Fruit fly (Drosophila melanogaster) whole organism, embryonic: ENCODE measurements around the gene CG18180.

ENCODE experiments used
- ATbp ChIP-seq: fragments of 200-800 bp; sonication (Bioruptor generic); optimal IDR thresholded peaks from 2 replicates; lab custom pipeline; 2017; ENCODE audit warnings: missing biosample characterization, mild to moderate bottlenecking, missing genetic modification characterization, missing genetic modification reagents
- Adf1 ChIP-seq: fragments of 200-800 bp; sonication (Bioruptor generic); IDR thresholded peaks from 2 replicates; pipeline ENCODE4 v1.3.6; 2022; ENCODE audit warnings: missing biosample characterization, missing genetic modification characterization
- B-H1 ChIP-seq: fragments of 200-800 bp; sonication (Bioruptor generic); IDR thresholded peaks from 3 replicates; pipeline ENCODE4 v1.3.6; 2022; ENCODE audit warnings: missing biosample characterization, missing genetic modification characterization
- Bteb2 ChIP-seq: fragments of 200-800 bp; sonication (Bioruptor generic); optimal IDR thresholded peaks from 2 replicates; lab custom pipeline; 2016; ENCODE audit warnings: missing biosample characterization, missing genetic modification characterization
- CG10543 ChIP-seq: fragments of 200-800 bp; sonication (Bioruptor generic); optimal IDR thresholded peaks from 3 replicates; lab custom pipeline; 2017; ENCODE audit warnings: missing biosample characterization, mild to moderate bottlenecking, missing genetic modification characterization, moderate library complexity
- CG17912 ChIP-seq: fragments of 200-800 bp; sonication (Bioruptor generic); optimal IDR thresholded peaks from 2 replicates; lab custom pipeline; 2018; ENCODE audit warnings: missing biosample characterization, mild to moderate bottlenecking, missing genetic modification characterization
- CG18599 ChIP-seq: fragments of 200-800 bp; sonication (Bioruptor generic); optimal IDR thresholded peaks from 3 replicates; lab custom pipeline; 2017; ENCODE audit warnings: missing biosample characterization, missing genetic modification characterization, mild to moderate bottlenecking, moderate library complexity, missing genetic modification reagents
- CG2116 ChIP-seq: fragments of 200-800 bp; sonication (Bioruptor generic); optimal IDR thresholded peaks from 3 replicates; lab custom pipeline; 2018; ENCODE audit warnings: missing biosample characterization, mild to moderate bottlenecking, missing genetic modification characterization
- CG2129 ChIP-seq: fragments of 200-800 bp; sonication (Bioruptor generic); IDR thresholded peaks from 2 replicates; pipeline ENCODE4 v1.3.6; 2022; ENCODE audit warnings: missing biosample characterization, missing genetic modification characterization; ENCODE audit not compliant: partially characterized antibody
- CG3281 ChIP-seq: fragments of 200-800 bp; sonication (Bioruptor generic); optimal IDR thresholded peaks from 3 replicates; lab custom pipeline; 2017; ENCODE audit warnings: missing biosample characterization, mild to moderate bottlenecking, missing genetic modification characterization
- CG4854 ChIP-seq: fragments of 200-800 bp; sonication (Bioruptor generic); optimal IDR thresholded peaks from 2 replicates; lab custom pipeline; 2016; ENCODE audit warnings: missing biosample characterization, missing genetic modification characterization, inconsistent platforms
- CG6175 ChIP-seq: fragments of 200-800 bp; sonication (Bioruptor generic); IDR thresholded peaks from 3 replicates; pipeline ENCODE4 v1.3.6; 2022; ENCODE audit warnings: missing biosample characterization, missing genetic modification characterization
- CG9876 ChIP-seq: fragments of 200-800 bp; sonication (Bioruptor generic); optimal IDR thresholded peaks from 2 replicates; lab custom pipeline; 2016; ENCODE audit warnings: missing biosample characterization, missing genetic modification characterization
- Dad ChIP-seq: fragments of 200-800 bp; sonication (Bioruptor generic); optimal IDR thresholded peaks from 3 replicates; lab custom pipeline; 2016; ENCODE audit warnings: missing biosample characterization, missing genetic modification characterization
- Ets65A ChIP-seq: fragments of 200-800 bp; sonication (Bioruptor generic); peaks from one replicate; lab custom pipeline; 2016; ENCODE audit warnings: missing biosample characterization, missing genetic modification characterization
- Gug ChIP-seq: fragments of 200-800 bp; sonication (Bioruptor generic); IDR thresholded peaks from 4 replicates; pipeline ENCODE4 v1.3.6; 2022; ENCODE audit warnings: missing biosample characterization, missing genetic modification characterization
- Hey ChIP-seq: fragments of 200-800 bp; sonication (Bioruptor generic); optimal IDR thresholded peaks from 3 replicates; lab custom pipeline; 2018; ENCODE audit warnings: missing biosample characterization, mild to moderate bottlenecking, missing genetic modification characterization
- HmgZ ChIP-seq: fragments of 200-800 bp; sonication (Bioruptor generic); optimal IDR thresholded peaks from 2 replicates; lab custom pipeline; 2018; ENCODE audit warnings: missing biosample characterization, mild to moderate bottlenecking, missing genetic modification characterization
- Hr39 ChIP-seq: fragments of >200 bp; optimal IDR thresholded peaks from 2 replicates; lab custom pipeline; 2017
- MTF-1 ChIP-seq: fragments of 200-800 bp; sonication (Bioruptor generic); optimal IDR thresholded peaks from 2 replicates; lab custom pipeline; 2018; ENCODE audit warnings: missing biosample characterization, mild to moderate bottlenecking, missing genetic modification characterization, borderline replicate concordance
- Vsx1 ChIP-seq: fragments of 200-800 bp; sonication (Bioruptor generic); optimal IDR thresholded peaks from 2 replicates; lab custom pipeline; 2017; ENCODE audit warnings: missing biosample characterization, mild to moderate bottlenecking, missing genetic modification characterization, missing genetic modification reagents
- aop ChIP-seq: fragments of 200-800 bp; sonication (Bioruptor generic); IDR thresholded peaks from 2 replicates; pipeline ENCODE4 v1.3.6; 2022; ENCODE audit warnings: missing biosample characterization, missing genetic modification characterization
- bbx ChIP-seq: fragments of 200-800 bp; sonication (Bioruptor generic); IDR thresholded peaks from 2 replicates; pipeline ENCODE4 v1.3.6; 2022; ENCODE audit warnings: missing biosample characterization, missing genetic modification characterization; ENCODE audit not compliant: partially characterized antibody
- bigmax ChIP-seq: fragments of 200-800 bp; sonication (Bioruptor generic); optimal IDR thresholded peaks from 2 replicates; lab custom pipeline; 2018; ENCODE audit warnings: missing biosample characterization, mild to moderate bottlenecking, missing genetic modification characterization
- btn ChIP-seq: fragments of 200-800 bp; sonication (Bioruptor generic); optimal IDR thresholded peaks from 2 replicates; lab custom pipeline; 2016; ENCODE audit warnings: missing biosample characterization, missing genetic modification characterization
- caup ChIP-seq: fragments of 200-800 bp; sonication (Bioruptor generic); optimal IDR thresholded peaks from 3 replicates; lab custom pipeline; 2017; ENCODE audit warnings: missing biosample characterization, mild to moderate bottlenecking, missing genetic modification characterization, moderate library complexity; ENCODE audit not compliant: severe bottlenecking
- chinmo ChIP-seq: fragments of 200-800 bp; sonication (Bioruptor generic); IDR thresholded peaks from 4 replicates; pipeline ENCODE4 v1.3.6; 2022; ENCODE audit warnings: missing biosample characterization, missing genetic modification characterization; ENCODE audit not compliant: partially characterized antibody
- cwo ChIP-seq: fragments of 200-800 bp; sonication (Bioruptor generic); optimal IDR thresholded peaks from 3 replicates; lab custom pipeline; 2017; ENCODE audit warnings: missing biosample characterization, missing genetic modification characterization, mild to moderate bottlenecking, moderate library complexity, missing genetic modification reagents
- dmrt11E ChIP-seq: fragments of 200-800 bp; sonication (Bioruptor generic); optimal IDR thresholded peaks from 3 replicates; lab custom pipeline; 2018; ENCODE audit warnings: missing biosample characterization, mild to moderate bottlenecking, missing genetic modification characterization, moderate library complexity
- exex ChIP-seq: fragments of 200-800 bp; sonication (Bioruptor generic); optimal IDR thresholded peaks from 4 replicates; lab custom pipeline; 2018; ENCODE audit warnings: missing biosample characterization, mild to moderate bottlenecking, missing genetic modification characterization, moderate library complexity
- fd3F ChIP-seq: fragments of 200-800 bp; sonication (Bioruptor generic); optimal IDR thresholded peaks from 2 replicates; lab custom pipeline; 2018; ENCODE audit warnings: missing biosample characterization, mild to moderate bottlenecking, missing genetic modification characterization, moderate library complexity
- fru ChIP-seq: fragments of >200 bp; optimal IDR thresholded peaks from 2 replicates; lab custom pipeline; 2017
- grn ChIP-seq: fragments of 200-800 bp; sonication (Bioruptor generic); optimal IDR thresholded peaks from 3 replicates; lab custom pipeline; 2017; ENCODE audit warnings: missing biosample characterization, missing genetic modification characterization
- lab ChIP-seq: fragments of 200-800 bp; sonication (Bioruptor generic); optimal IDR thresholded peaks from 3 replicates; lab custom pipeline; 2017; ENCODE audit warnings: missing biosample characterization, missing genetic modification characterization, mild to moderate bottlenecking, moderate library complexity, missing genetic modification reagents
- mirr ChIP-seq: fragments of 200-800 bp; sonication (Bioruptor generic); optimal IDR thresholded peaks from 3 replicates; lab custom pipeline; 2018; ENCODE audit warnings: missing biosample characterization, mild to moderate bottlenecking, missing genetic modification characterization
- pfk ChIP-seq: fragments of 200-800 bp; sonication (Bioruptor generic); optimal IDR thresholded peaks from 2 replicates; lab custom pipeline; 2018; ENCODE audit warnings: missing biosample characterization, mild to moderate bottlenecking, missing genetic modification characterization, moderate library complexity
- prd ChIP-seq, 3 experiments: fragments of >200 bp in 2 of 3; fragments of 200-800 bp in 1 of 3; sonication (Bioruptor generic) in 1 of 3; optimal IDR thresholded peaks in 2 of 3; IDR thresholded peaks in 1 of 3; 2 replicates in 2 of 3; 3 replicates in 1 of 3; pipeline versions ENCODE4 v1.3.6 to Lab custom; 2017 to 2022; ENCODE audit warnings: missing biosample characterization in 1 of 3, missing genetic modification characterization in 1 of 3
- row ChIP-seq: fragments of 200-800 bp; sonication (Bioruptor generic); IDR thresholded peaks from 3 replicates; pipeline ENCODE4 v1.3.6; 2022; ENCODE audit warnings: missing biosample characterization, missing genetic modification characterization
- sd ChIP-seq: fragments of 200-800 bp; sonication (Bioruptor generic); optimal IDR thresholded peaks from 3 replicates; lab custom pipeline; 2018; ENCODE audit warnings: missing biosample characterization, mild to moderate bottlenecking, missing genetic modification characterization, moderate library complexity
- sima ChIP-seq: fragments of 200-800 bp; sonication (Bioruptor generic); optimal IDR thresholded peaks from 2 replicates; lab custom pipeline; 2016; ENCODE audit warnings: missing biosample characterization, missing genetic modification characterization
- sqz ChIP-seq: fragments of 200-800 bp; sonication (Bioruptor generic); optimal IDR thresholded peaks from 3 replicates; lab custom pipeline; 2018; ENCODE audit warnings: missing biosample characterization, mild to moderate bottlenecking, missing genetic modification characterization
- sug ChIP-seq: fragments of 200-800 bp; optimal IDR thresholded peaks from 2 replicates; lab custom pipeline; 2019; ENCODE audit warnings: missing biosample characterization, mild to moderate bottlenecking, missing genetic modification characterization, moderate library complexity
- tup ChIP-seq: fragments of 200-800 bp; sonication (Bioruptor generic); optimal IDR thresholded peaks from 2 replicates; lab custom pipeline; 2016; ENCODE audit warnings: missing biosample characterization, mild to moderate bottlenecking, missing genetic modification characterization, moderate library complexity
- zfh1 ChIP-seq: fragments of 200-800 bp; sonication (Bioruptor generic); IDR thresholded peaks from 3 replicates; pipeline ENCODE4 v1.3.6; 2022; ENCODE audit warnings: missing biosample characterization, missing genetic modification characterization

CG18180 gene

dm6 chr3L:9691476-9691826 lies 50.6 kb downstream of the CG18180 start (continued):
- TF ChIP-seq pfk (GFP tag; lab: Kevin White, UChicago) (peak; percentile 20), zfh1 (no peak), lab (GFP tag; lab: Kevin White, UChicago) (peak; percentile 63), sima (GFP tag; lab: Kevin White, UChicago) (no peak), CG3281 (GFP tag; lab: Kevin White, UChicago) (peak; percentile 7), ATbp (GFP tag; lab: Kevin White, UChicago) (no peak), btn (GFP tag; lab: Kevin White, UChicago) (no peak), Adf1 (peak; percentile 4; the same call in 1 of the 2 replicates), caup (GFP tag; lab: Kevin White, UChicago) (peak; percentile 12), CG2129 (GFP tag; lab: Robert Waterston, UW) (no peak), aop (GFP tag; lab: Robert Waterston, UW) (no peak), bigmax (GFP tag; lab: Kevin White, UChicago) (peak; percentile 12), cwo (GFP tag; lab: Kevin White, UChicago) (peak; percentile 74), MTF-1 (GFP tag; lab: Kevin White, UChicago) (no peak), CG4854 (no peak), Bteb2 (GFP tag; lab: Kevin White, UChicago) (no peak), grn (GFP tag; lab: Kevin White, UChicago) (peak; percentile 85), fd3F (no peak), Dad (GFP tag; lab: Kevin White, UChicago) (no peak), HmgZ (tag; lab: Kevin White, UChicago) (peak; percentile 53), B-H1 (no peak), CG10543 (GFP tag; lab: Kevin White, UChicago) (peak; percentile 51), Ets65A (GFP tag; lab: Kevin White, UChicago) (peak; percentile 24), fru (lab: Kevin White, UChicago) (no peak), CG2116 (GFP tag; lab: Kevin White, UChicago) (no peak), CG6175 (GFP tag; lab: Robert Waterston, UW) (no peak), sug (tag; lab: Kevin White, UChicago) (peak; percentile 95), Hr39 (no peak), Gug (GFP tag; lab: Robert Waterston, UW) (no peak), chinmo (no peak), CG18599 (GFP tag; lab: Kevin White, UChicago) (peak; percentile 27), bbx (GFP tag; lab: Robert Waterston, UW) (no peak), tup (no peak), Hey (tag; lab: Kevin White, UChicago) (peak; percentile 12), row (GFP tag; lab: Robert Waterston, UW) (peak; percentile 5; the same call in 1 of the 3 replicates), CG9876 (GFP tag; lab: Kevin White, UChicago) (no peak), dmrt11E (tag; lab: Kevin White, UChicago) (no peak), sd (tag; lab: Kevin White, UChicago) (peak; percentile 66), Vsx1 (GFP tag; lab: Kevin White, UChicago) (no peak), exex (tag; lab: Kevin White, UChicago) (peak; percentile 97), CG17912 (GFP tag; lab: Kevin White, UChicago) (no peak), prd (optimal IDR thresholded peaks at IDR 0.05; lab: Kevin White, UChicago) (no peak), prd (GFP tag; IDR thresholded peaks at IDR 0.05; lab: Robert Waterston, UW) (no peak), mirr (GFP tag; lab: Kevin White, UChicago) (peak; percentile 89), sqz (GFP tag; lab: Kevin White, UChicago) (peak; percentile 55)
